Worm (Caenorhabditis elegans) whole organism, L3 larva: ENCODE data around the gene gcy-1.

Source experiments
- ZK546.5 ChIP-seq: sonication (generic microtip); optimal IDR thresholded peaks from 2 replicates; lab custom pipeline; 2017; ENCODE audit warnings: missing biosample characterization, missing genetic modification characterization
- ceh-16 ChIP-seq: sonication (generic microtip); optimal IDR thresholded peaks from 2 replicates; lab custom pipeline; 2017; ENCODE audit warnings: missing biosample characterization, missing genetic modification characterization
- nhr-12 ChIP-seq: fragments of 150-350 bp; optimal IDR thresholded peaks from 2 replicates; lab custom pipeline; 2014; ENCODE audit warnings: missing biosample characterization, missing genetic modification characterization
- nhr-28 ChIP-seq: fragments of 150-350 bp; optimal IDR thresholded peaks from 2 replicates; lab custom pipeline; 2014; ENCODE audit warnings: missing biosample characterization, missing genetic modification characterization
- pqm-1 ChIP-seq: fragments of 150-350 bp; optimal IDR thresholded peaks from 2 replicates; lab custom pipeline; 2017; ENCODE audit warnings: missing biosample characterization, missing genetic modification characterization, inconsistent platforms
- unc-62 ChIP-seq: fragments of 150-350 bp; sonication (generic microtip); optimal IDR thresholded peaks from 4 replicates; lab custom pipeline; 2014; ENCODE audit warnings: missing biosample characterization, missing genetic modification reagents, missing genetic modification characterization

ce11 chrII:9559929-9560328 is 43.2 kb upstream of the gcy-1 start, which contains the start of gene F35H8.4:
- TF ChIP-seq ZK546.5 (tag; lab: Kevin White, UChicago) (no peak), nhr-12 (tag; lab: Kevin White, UChicago) (no peak), nhr-28 (tag; lab: Kevin White, UChicago) (no peak), ceh-16 (tag; lab: Kevin White, UChicago) (no peak), pqm-1 (no peak), unc-62 (GFP tag; lab: Kevin White, UChicago) (no peak)
